Worm (Caenorhabditis elegans): Measurements from ENCODE around the gene mcd-1.

Gene mcd-1

DNA sequence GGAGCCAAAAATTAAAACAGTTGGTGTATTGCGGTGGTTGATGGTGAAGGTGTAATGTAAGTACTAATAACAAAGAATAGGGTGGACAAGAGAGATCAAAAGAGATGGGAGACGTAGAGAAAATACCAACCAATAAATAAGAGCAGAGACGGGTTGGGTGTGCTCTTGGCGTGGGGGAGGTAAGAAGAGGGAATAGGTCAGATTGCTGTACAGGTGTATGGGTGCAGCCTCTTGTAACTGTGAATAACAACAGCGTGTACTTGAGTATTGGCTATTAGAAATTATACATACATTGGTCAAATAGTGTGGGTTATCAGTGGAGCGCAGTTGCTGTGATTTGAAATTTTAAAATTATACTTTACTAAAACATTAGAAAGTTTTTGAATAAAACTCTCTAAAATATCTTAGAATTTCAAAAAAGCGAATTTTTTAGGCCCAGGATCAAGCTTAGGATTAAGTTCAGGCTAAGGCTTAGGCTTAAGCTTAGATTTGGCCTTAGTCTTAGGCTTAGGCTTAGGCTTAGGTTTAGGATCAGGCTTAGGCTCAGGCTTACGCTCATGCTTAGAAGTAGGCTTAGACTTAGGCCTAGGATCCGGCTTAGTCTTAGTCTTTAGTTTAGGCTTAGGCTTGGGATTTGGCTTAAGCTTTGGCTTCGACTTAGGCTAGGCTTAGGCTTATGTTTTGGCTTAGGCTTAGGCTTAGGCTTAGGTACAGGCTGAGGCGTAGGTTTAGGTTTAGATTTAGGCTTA lies 47.1 kb upstream of the mcd-1 start, which contains the start of gene F08G2.7:
Gene F08G2.7, minus strand, starts transcription at position 51 of the 749 bp plus-strand sequence.
- peak; percentile 85 for TF ChIP-seq dve-1 (tag; optimal IDR thresholded peaks at IDR 0.05)
- no peak for TF ChIP-seq pha-2 (tag; optimal IDR thresholded peaks at IDR 0.05)
- no peak for TF ChIP-seq Y22D7AL.16 (tag; optimal IDR thresholded peaks at IDR 0.05)

ce11 chrII:13842340-13842739 lies 46.0 kb upstream of the mcd-1 start:
- TF ChIP-seq C08G9.2 (tag; optimal IDR thresholded peaks at IDR 0.05): no peak
- TF ChIP-seq nhr-11 (tag; optimal IDR thresholded peaks at IDR 0.05): no peak
- TF ChIP-seq nfya-1 (tag; optimal IDR thresholded peaks at IDR 0.05): no peak
- no peak for TF ChIP-seq ets-4 (tag; optimal IDR thresholded peaks at IDR 0.05)

ce11 chrII:13846018-13846417 lies 42.3 kb upstream of the mcd-1 start:
- TF ChIP-seq ceh-31 (tag; optimal IDR thresholded peaks at IDR 0.05): no peak
- peak; percentile 4 for TF ChIP-seq elt-2 (tag; optimal IDR thresholded peaks at IDR 0.05)
- no peak for TF ChIP-seq ahr-1 (tag; optimal IDR thresholded peaks at IDR 0.05)

ce11 chrII:13847366-13847765 lies 41.0 kb upstream of the mcd-1 start:
- TF ChIP-seq pag-3 (tag; optimal IDR thresholded peaks at IDR 0.05; ENCODE audit: borderline replicate concordance) (no peak), fax-1 (tag; optimal IDR thresholded peaks at IDR 0.05) (no peak), pax-1 (tag; optimal IDR thresholded peaks at IDR 0.05) (no peak), npax-4 (tag; optimal IDR thresholded peaks at IDR 0.05) (no peak), sox-2 (GFP tag; IDR thresholded peaks at IDR 0.05) (no peak), hlh-6 (tag; optimal IDR thresholded peaks at IDR 0.05) (no peak), eyg-1 (tag; optimal IDR thresholded peaks at IDR 0.05) (no peak), zip-5 (tag; optimal IDR thresholded peaks at IDR 0.05) (no peak), hlh-13 (GFP tag; optimal IDR thresholded peaks at IDR 0.05) (no peak), ttx-3 (tag; optimal IDR thresholded peaks at IDR 0.05) (no peak), che-1 (tag; optimal IDR thresholded peaks at IDR 0.05) (no peak)

DNA sequence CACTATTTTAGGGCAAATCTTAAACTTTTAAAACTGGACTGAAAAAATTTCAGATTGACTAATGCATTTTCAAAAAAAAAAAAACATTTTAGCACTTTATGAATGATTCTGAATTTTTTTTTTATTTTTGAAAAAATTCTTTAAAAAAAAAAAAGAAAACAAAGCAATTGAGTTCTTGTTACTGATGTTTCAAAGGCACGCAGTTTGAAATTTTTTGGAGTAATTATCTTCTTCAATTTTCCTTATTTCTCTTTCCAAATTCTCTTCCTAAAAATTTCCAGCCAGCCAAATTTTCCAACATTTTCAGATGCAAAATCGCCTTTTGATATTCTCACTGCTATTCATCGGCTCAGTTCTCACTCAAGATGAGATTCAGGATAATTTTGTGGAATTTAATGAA lies 36.3 kb upstream of the mcd-1 start, which contains the start of gene F08G2.8:
Gene F08G2.8, plus strand, starts transcription at position 301 of the 400 bp plus-strand sequence.
- no peak for TF ChIP-seq ttx-3 (tag; optimal IDR thresholded peaks at IDR 0.05)
- TF ChIP-seq pag-3 (tag; optimal IDR thresholded peaks at IDR 0.05; ENCODE audit: borderline replicate concordance): no peak
- TF ChIP-seq ceh-2 (tag; optimal IDR thresholded peaks at IDR 0.05): no peak
- no peak for TF ChIP-seq pax-1 (tag; optimal IDR thresholded peaks at IDR 0.05)
- TF ChIP-seq gmeb-2 (tag; optimal IDR thresholded peaks at IDR 0.05): no peak
- TF ChIP-seq pat-9 (tag; optimal IDR thresholded peaks at IDR 0.05): no peak
- TF ChIP-seq ceh-18 (tag; optimal IDR thresholded peaks at IDR 0.05): no peak
- no peak for TF ChIP-seq elt-2 (tag; optimal IDR thresholded peaks at IDR 0.05)
- no peak for TF ChIP-seq ztf-16 (tag; optimal IDR thresholded peaks at IDR 0.05)
- no peak for TF ChIP-seq ama-1 (optimal IDR thresholded peaks at IDR 0.05)
- TF ChIP-seq hlh-30 (tag; optimal IDR thresholded peaks at IDR 0.05; ENCODE audit: insufficient read depth): no peak
- TF ChIP-seq K09A11.1 (tag; optimal IDR thresholded peaks at IDR 0.05; ENCODE audit: insufficient read depth): no peak
- TF ChIP-seq hlh-8 (tag; optimal IDR thresholded peaks at IDR 0.05): no peak
- no peak for TF ChIP-seq lin-11 (tag; optimal IDR thresholded peaks at IDR 0.05)
- no peak for TF ChIP-seq unc-42 (tag; optimal IDR thresholded peaks at IDR 0.05)
- TF ChIP-seq hlh-15 (tag; optimal IDR thresholded peaks at IDR 0.05): no peak

Data from whole organism, late embryonic.